Worm (Caenorhabditis elegans): ENCODE measurements around the gene pqn-84.

pqn-84 gene

DNA sequence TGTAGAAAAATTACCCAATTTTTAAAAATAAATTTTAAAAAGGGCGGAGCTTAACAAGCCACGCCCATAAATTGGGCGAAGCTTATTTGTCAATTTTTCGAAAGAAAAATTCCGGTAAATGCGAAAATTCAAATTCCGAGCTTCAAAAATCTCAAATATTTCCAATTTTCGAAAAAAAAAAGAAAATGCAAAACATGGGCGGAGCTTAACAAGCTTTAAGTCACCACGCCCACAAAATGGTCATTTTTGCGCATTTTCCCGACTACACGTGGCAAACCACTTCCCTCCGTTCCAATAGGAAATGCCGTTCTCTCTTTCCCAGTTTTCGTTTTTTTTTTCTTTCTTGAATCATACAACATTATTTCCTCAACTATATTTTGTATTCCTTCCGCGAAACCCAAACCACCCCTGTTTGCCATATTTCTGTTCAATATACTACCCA is 5.5 kb upstream of the pqn-84 start (continued):
- TF ChIP-seq lin-35 (GFP tag; optimal IDR thresholded peaks at IDR 0.05) (peak in 1 of 3 experiments; percentile 44), Y53F4B.3 (GFP tag; IDR thresholded peaks at IDR 0.05) (no peak), chd-7 (tag; optimal IDR thresholded peaks at IDR 0.05) (no peak), hlh-26 (GFP tag; conservative IDR thresholded peaks at IDR 0.05) (no peak), hsf-1 (GFP tag; IDR thresholded peaks at IDR 0.05) (0 out of 2 replicates have a peak, but pooled peaks have one; percentile 19), bed-1 (GFP tag; IDR thresholded peaks at IDR 0.05) (no peak), T07F8.4 (tag; optimal IDR thresholded peaks at IDR 0.05) (no peak), let-526 (GFP tag; IDR thresholded peaks at IDR 0.05) (peak; percentile 58; the same call in 1 of the 2 replicates), cebp-2 (GFP tag; IDR thresholded peaks at IDR 0.05) (no peak), egl-18 (GFP tag; IDR thresholded peaks at IDR 0.05) (no peak), lir-1 (GFP tag; conservative IDR thresholded peaks at IDR 0.05) (no peak), snpc-3.4 (tag; optimal IDR thresholded peaks at IDR 0.05) (no peak), akir-1 (GFP tag; optimal IDR thresholded peaks at IDR 0.05) (no peak), lsl-1 (GFP tag; optimal IDR thresholded peaks at IDR 0.05) (no peak), xnd-1 (tag; optimal IDR thresholded peaks at IDR 0.05) (no peak), repo-1 (tag; optimal IDR thresholded peaks at IDR 0.05) (peak; percentile 51), nhr-80 (tag; optimal IDR thresholded peaks at IDR 0.05) (no peak), ztf-22 (GFP tag; optimal IDR thresholded peaks at IDR 0.05) (no peak), unc-62 (GFP tag; optimal IDR thresholded peaks at IDR 0.05) (no peak), tbp1 (GFP tag; optimal IDR thresholded peaks at IDR 0.05) (no peak), ceh-100 (GFP tag; IDR thresholded peaks at IDR 0.05) (no peak), pbrm-1 (GFP tag; IDR thresholded peaks at IDR 0.05) (peak; percentile 46; the same call in 1 of the 2 replicates), let-607 (tag; optimal IDR thresholded peaks at IDR 0.05) (no peak), snpc-1.1 (tag; optimal IDR thresholded peaks at IDR 0.05; ENCODE audit: insufficient read depth) (no peak), snpc-1.3 (tag; optimal IDR thresholded peaks at IDR 0.05; ENCODE audit: insufficient read depth) (no peak), K12H6.12 (tag; optimal IDR thresholded peaks at IDR 0.05) (no peak), sdz-38 (tag; optimal IDR thresholded peaks at IDR 0.05) (no peak), ztf-26 (tag; optimal IDR thresholded peaks at IDR 0.05) (peak; percentile 52), nhr-179 (tag; optimal IDR thresholded peaks at IDR 0.05) (no peak), B0261.1 (tag; optimal IDR thresholded peaks at IDR 0.05) (no peak), ZK185.1 (tag; optimal IDR thresholded peaks at IDR 0.05; ENCODE audit: poor library complexity, severe bottlenecking) (peak; percentile 65), bed-2 (GFP tag; IDR thresholded peaks at IDR 0.05) (no peak), Y95B8A.8 (GFP tag; IDR thresholded peaks at IDR 0.05) (no peak), ceh-91 (GFP tag; IDR thresholded peaks at IDR 0.05) (no peak), B0019.2 (GFP tag; conservative IDR thresholded peaks at IDR 0.05) (no peak), die-1 (tag; optimal IDR thresholded peaks at IDR 0.05) (no peak), nfya-2 (GFP tag; IDR thresholded peaks at IDR 0.05) (0 out of 2 replicates have a peak, but pooled peaks have one; percentile 72), madf-10 (tag; optimal IDR thresholded peaks at IDR 0.05) (no peak), aptf-3 (GFP tag; IDR thresholded peaks at IDR 0.05) (no peak), hmg-20 (GFP tag; IDR thresholded peaks at IDR 0.05) (0 out of 2 replicates have a peak, but pooled peaks have one; percentile 21), C17E4.6 (GFP tag; IDR thresholded peaks at IDR 0.05) (no peak), nhr-90 (tag; optimal IDR thresholded peaks at IDR 0.05) (no peak), madf-8 (GFP tag; conservative IDR thresholded peaks at IDR 0.05) (no peak)

Measured in whole organism, young adult.